Worm (Caenorhabditis elegans) whole organism, L4/young adult: ENCODE results near the gene clec-126.

Experiments used
- W03F9.2 ChIP-seq: fragments of 150-350 bp; optimal IDR thresholded peaks from 2 replicates; lab custom pipeline; 2014; ENCODE audit warnings: missing biosample characterization, missing genetic modification characterization
- dao-5 ChIP-seq: sonication (generic microtip); optimal IDR thresholded peaks from 2 replicates; lab custom pipeline; 2016; ENCODE audit warnings: missing genotype, missing genetic modification characterization, moderate library complexity, missing compliant biosample characterization
- him-1 ChIP-seq: sonication (generic microtip); optimal IDR thresholded peaks from 2 replicates; lab custom pipeline; 2016; ENCODE audit warnings: missing genotype, missing genetic modification reagents, missing genetic modification characterization, missing compliant biosample characterization

DNA sequence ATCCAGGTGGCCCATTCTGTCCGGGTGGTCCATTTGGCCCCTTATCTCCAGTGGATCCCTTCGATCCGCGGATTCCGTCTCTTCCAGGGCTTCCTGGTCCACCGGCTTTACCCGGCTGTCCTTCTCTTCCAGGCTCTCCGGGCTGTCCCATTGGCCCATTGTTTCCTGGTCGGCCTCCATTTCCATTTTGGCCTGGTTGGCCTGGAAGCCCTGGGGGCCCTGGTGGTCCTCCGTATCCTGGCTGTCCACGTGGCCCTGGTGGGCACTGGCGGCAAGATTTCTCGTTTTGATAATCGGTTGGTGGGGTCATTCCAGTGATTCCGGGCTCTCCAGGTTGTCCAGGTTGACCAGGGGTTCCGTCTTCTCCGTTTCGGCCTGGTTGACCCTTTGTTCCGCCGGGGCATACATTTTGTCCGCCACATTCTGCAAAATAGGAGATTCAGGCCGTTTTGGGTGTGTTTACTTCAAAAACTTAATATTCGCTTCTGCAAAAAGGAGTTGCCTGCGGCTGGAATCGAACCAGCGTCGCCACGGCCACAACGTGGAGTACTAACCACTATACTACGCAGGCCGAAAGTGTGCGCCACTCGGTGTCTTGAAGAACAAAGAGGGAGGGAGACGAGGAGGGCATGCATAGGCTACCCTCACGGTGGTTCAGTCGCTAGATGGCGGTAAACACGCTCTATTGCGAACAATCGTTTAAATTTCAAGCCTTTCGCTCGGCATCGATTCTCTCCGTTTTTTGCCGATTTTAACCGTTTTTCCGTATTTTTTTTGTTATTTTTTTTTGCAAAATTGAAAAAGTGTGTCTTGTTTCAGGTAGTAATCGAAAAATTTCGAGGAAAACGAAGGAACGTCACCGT is 1.9 kb downstream of the clec-126 start, which contains the start of gene W09G10.9:
- TF ChIP-seq him-1 (tag; lab: Kevin White, UChicago) (no peak), W03F9.2 (tag; lab: Kevin White, UChicago) (no peak), dao-5 (no peak)
